Worm (Caenorhabditis elegans) whole organism, dauer: ENCODE data around the gene cox-18.

ENCODE experiments used
- unc-62 ChIP-seq: sonication (generic microtip); optimal IDR thresholded peaks from 2 replicates; lab custom pipeline; 2017; ENCODE audit warnings: missing biosample characterization, missing genetic modification reagents, missing genetic modification characterization

The cox-18 gene

ce11 chrIV:1148425-1149151 is 51.3 kb downstream of the cox-18 start:
- no peak for TF ChIP-seq unc-62 (GFP tag; lab: Kevin White, UChicago)
